Fruit fly (Drosophila melanogaster) S2 (cell line): ENCODE measurements around the gene Obp73a.

Source experiments
- CG8478 ChIP-seq: fragments of >200 bp; optimal IDR thresholded peaks from 2 replicates; lab custom pipeline; 2018
- CTCF ChIP-seq, 2 experiments: fragments of >200 bp; optimal IDR thresholded peaks; 2 replicates each; lab custom pipeline; 2018

DNA sequence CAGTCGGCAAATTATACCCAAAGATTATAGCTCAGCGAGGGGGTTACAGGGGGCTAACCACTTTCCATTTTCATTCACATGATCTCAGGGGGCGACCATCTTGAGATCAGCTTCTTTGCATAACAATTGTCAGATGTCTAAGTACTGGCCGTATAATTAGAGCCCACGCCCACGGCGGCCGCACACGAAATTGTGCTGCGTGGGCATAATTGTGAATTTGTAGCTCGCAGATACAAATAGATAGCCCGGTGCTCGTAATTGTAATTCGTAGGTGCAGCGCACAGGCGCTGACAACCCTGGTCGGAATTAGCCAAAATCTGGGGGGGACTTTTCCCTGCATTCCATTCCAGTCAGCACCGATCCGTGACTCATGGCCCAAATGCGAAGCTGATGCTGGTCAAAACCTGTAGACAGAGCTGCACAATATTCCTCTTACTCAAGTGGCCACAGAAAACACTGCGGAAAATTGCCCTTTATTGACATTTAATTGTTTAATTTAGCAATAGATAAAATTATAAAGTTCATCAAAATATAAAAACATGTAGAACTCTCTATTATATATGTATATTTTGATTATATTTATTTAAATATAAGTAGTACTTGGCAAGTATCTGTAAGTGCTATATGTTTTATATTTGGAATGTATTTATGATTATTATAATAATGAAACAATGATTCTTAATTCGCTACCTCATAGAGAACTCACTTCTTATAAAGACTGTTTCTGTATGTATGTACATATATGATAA is 27.6 kb downstream of the Obp73a start:
- TF ChIP-seq CG8478 (lab: Kevin White, UChicago) (no peak), CTCF (optimal IDR thresholded peaks at IDR 0.05; lab: Kevin White, UChicago) (no peak)
